Worm (Caenorhabditis elegans): ENCODE data around the gene srh-72.
"Not testable (repeated sequence)": the region's sequence is repeated elsewhere in the genome, so short reads cannot be mapped to it uniquely, and the experiment has no call there.

srh-72 gene

ce11 chrII:1644777-1645348 is 4.5 kb upstream of the srh-72 start, which contains the start of gene ZC204.6:
Gene ZC204.6, minus strand, starts transcription at chrII:1644827.
- no peak for TF ChIP-seq hlh-30 (tag; optimal IDR thresholded peaks at IDR 0.05; ENCODE audit: insufficient read depth)
- TF ChIP-seq egl-43 (GFP tag; IDR thresholded peaks at IDR 0.05): 0 out of 2 replicates have a peak, but pooled peaks have one; percentile 27
- TF ChIP-seq T26A8.4 (GFP tag; IDR thresholded peaks at IDR 0.05): no peak
- TF ChIP-seq lim-7 (GFP tag; IDR thresholded peaks at IDR 0.05): no peak
- peak; percentile 93 for TF ChIP-seq set-16 (GFP tag; IDR thresholded peaks at IDR 0.05)
- TF ChIP-seq daf-16 (GFP tag; optimal IDR thresholded peaks at IDR 0.05): no peak
- TF ChIP-seq daf-16 (tag; optimal IDR thresholded peaks at IDR 0.05): no peak
- TF ChIP-seq aly-2 (tag; optimal IDR thresholded peaks at IDR 0.05): no peak
- TF ChIP-seq F10B5.3 (tag; optimal IDR thresholded peaks at IDR 0.05): no peak
- no peak for TF ChIP-seq zag-1 (tag; optimal IDR thresholded peaks at IDR 0.05)
- TF ChIP-seq hif-1 (tag; optimal IDR thresholded peaks at IDR 0.05): no peak
- TF ChIP-seq vab-7 (GFP tag; IDR thresholded peaks at IDR 0.05): no peak
- TF ChIP-seq ceh-44 (GFP tag; IDR thresholded peaks at IDR 0.05): no peak
- TF ChIP-seq aha-1 (tag): peak; percentile 42

ce11 chrII:1636392-1636791 is 4.0 kb downstream of the srh-72 start, which contains the start of gene srg-20:
Gene srg-20, plus strand, starts transcription at chrII:1636692.
- not testable (repeated sequence) for TF ChIP-seq F49E8.2 (tag; optimal IDR thresholded peaks at IDR 0.05; ENCODE audit: borderline replicate concordance); pqm-1 (tag; optimal IDR thresholded peaks at IDR 0.05); vab-7 (GFP tag; IDR thresholded peaks at IDR 0.05)

- TF ChIP-seq nhr-28 (tag; optimal IDR thresholded peaks at IDR 0.05) (peak; percentile 4), Y105C5A.15 (GFP tag; IDR thresholded peaks at IDR 0.05) (no peak), aha-1 (tag) (peak; percentile 46), dmd-6 (GFP tag; IDR thresholded peaks at IDR 0.05) (peak; percentile 52; the same call in 1 of the 2 replicates)
Observed at ce11 chrII:1635969-1636368, 4.4 kb downstream of the srh-72 start.

- not testable (repeated sequence) for TF ChIP-seq ceh-32 (tag; optimal IDR thresholded peaks at IDR 0.05; ENCODE audit: poor library complexity); nhr-48 (tag; optimal IDR thresholded peaks at IDR 0.05); mdt-29 (GFP tag; IDR thresholded peaks at IDR 0.05)
Observed at ce11 chrII:1633490-1633889, 6.9 kb downstream of the srh-72 start, which contains the start of gene C08E3.1. Gene C08E3.1, plus strand, starts transcription at chrII:1633790.

ce11 chrII:1632216-1632615 is 8.2 kb downstream of the srh-72 start, which contains the start of gene C08E3.13:
Gene C08E3.13, minus strand, starts transcription at chrII:1632316.
- not testable (repeated sequence) for TF ChIP-seq ceh-62 (tag; optimal IDR thresholded peaks at IDR 0.05); fos-1 (tag; optimal IDR thresholded peaks at IDR 0.05); lin-29 (GFP tag; IDR thresholded peaks at IDR 0.05)

- not testable (repeated sequence) for TF ChIP-seq nhr-11 (tag; optimal IDR thresholded peaks at IDR 0.05); arid-1 (GFP tag; conservative IDR thresholded peaks at IDR 0.05); daf-12 (tag; optimal IDR thresholded peaks at IDR 0.05)
Observed at ce11 chrII:1627783-1628182, 12.6 kb downstream of the srh-72 start, which contains the start of gene C08E3.15. Gene C08E3.15, minus strand, starts transcription at chrII:1627883.

- TF ChIP-seq F26F4.8 (GFP tag; conservative IDR thresholded peaks at IDR 0.05): no peak
- no peak for TF ChIP-seq arid-1 (GFP tag; conservative IDR thresholded peaks at IDR 0.05)
- no peak for TF ChIP-seq nhr-237 (tag; optimal IDR thresholded peaks at IDR 0.05)
- TF ChIP-seq Y105C5A.15 (GFP tag; IDR thresholded peaks at IDR 0.05): no peak
- no peak for TF ChIP-seq ztf-7 (tag; optimal IDR thresholded peaks at IDR 0.05)
- TF ChIP-seq gei-8 (GFP tag; optimal IDR thresholded peaks at IDR 0.05): no peak
- TF ChIP-seq nhr-10 (tag; optimal IDR thresholded peaks at IDR 0.05): no peak
- TF ChIP-seq zfp-3 (GFP tag; conservative IDR thresholded peaks at IDR 0.05): no peak
- TF ChIP-seq dmd-6 (GFP tag; IDR thresholded peaks at IDR 0.05): no peak
- no peak for TF ChIP-seq spr-3 (GFP tag; optimal IDR thresholded peaks at IDR 0.05)
- TF ChIP-seq tag-97 (GFP tag; IDR thresholded peaks at IDR 0.05): no peak
- no peak for TF ChIP-seq lir-3 (tag; optimal IDR thresholded peaks at IDR 0.05)
- TF ChIP-seq nhr-41 (GFP tag; IDR thresholded peaks at IDR 0.05): no peak
- TF ChIP-seq ceh-20 (GFP tag; IDR thresholded peaks at IDR 0.05): no peak
- no peak for TF ChIP-seq pha-4 (GFP tag; IDR thresholded peaks at IDR 0.05)
- TF ChIP-seq pha-4 (tag; optimal IDR thresholded peaks at IDR 0.05): no peak
Observed at ce11 chrII:1625666-1626065, 14.7 kb downstream of the srh-72 start, which contains the start of gene C08E3.14. Gene C08E3.14, plus strand, starts transcription at chrII:1625966.
